Worm (Caenorhabditis elegans): ENCODE results near the gene F35C8.8.

Gene F35C8.8

DNA sequence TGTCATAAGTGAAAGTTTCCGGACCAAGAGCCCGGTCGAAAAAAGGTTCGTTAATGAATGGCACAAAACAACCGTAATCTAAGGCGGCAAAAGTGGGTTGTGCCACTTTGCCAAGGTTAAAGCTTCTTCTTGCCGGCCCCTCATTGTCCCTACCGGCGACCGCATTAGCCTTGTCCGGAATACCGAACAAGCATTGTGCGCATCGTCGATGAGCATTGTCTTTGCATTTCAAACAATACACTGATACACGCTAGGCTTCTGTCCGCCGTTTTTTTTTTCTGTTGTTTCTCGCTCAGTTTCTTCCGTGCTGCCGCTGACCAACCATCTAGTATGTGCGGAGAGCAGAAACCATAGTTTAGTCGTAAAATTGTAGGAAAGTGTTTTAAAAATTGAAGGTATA lies 24.9 kb upstream of the F35C8.8 start, which contains the start of gene C03F11.2:
TSS of gene C03F11.2 (minus strand) at position 101 of the 400 bp plus-strand sequence.
- no peak for TF ChIP-seq ZK546.5 (tag; optimal IDR thresholded peaks at IDR 0.05)
- no peak for TF ChIP-seq elt-2 (tag; optimal IDR thresholded peaks at IDR 0.05)
- no peak for TF ChIP-seq mml-1 (tag; optimal IDR thresholded peaks at IDR 0.05)
- TF ChIP-seq tbx-2 (tag; optimal IDR thresholded peaks at IDR 0.05): no peak
- TF ChIP-seq nhr-76 (tag; optimal IDR thresholded peaks at IDR 0.05): no peak
- TF ChIP-seq ceh-16 (tag; optimal IDR thresholded peaks at IDR 0.05): no peak
- no peak for TF ChIP-seq nhr-237 (tag; optimal IDR thresholded peaks at IDR 0.05)
- TF ChIP-seq hmg-11 (tag; optimal IDR thresholded peaks at IDR 0.05): no peak

DNA sequence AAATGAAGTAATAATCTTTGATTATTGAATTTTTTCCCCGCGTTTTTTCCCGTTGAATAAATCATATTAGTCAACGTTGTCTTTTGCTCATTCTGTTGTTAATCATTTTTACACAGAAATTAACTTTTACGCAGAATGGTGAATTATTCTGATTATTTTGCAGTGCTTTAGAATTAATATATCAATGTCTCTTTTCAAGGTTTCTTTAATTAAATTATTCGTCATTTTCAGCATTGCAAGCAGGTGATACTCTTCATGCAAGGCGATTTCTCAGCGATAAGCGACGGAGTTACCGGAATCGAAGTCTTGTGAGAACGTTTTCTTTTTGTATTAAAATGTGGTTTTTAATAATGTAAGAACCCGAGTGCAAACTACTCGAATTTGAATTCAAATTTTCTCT lies 15.2 kb upstream of the F35C8.8 start:
- TF ChIP-seq ama-1 (optimal IDR thresholded peaks at IDR 0.05) (no peak), R02D3.7 (tag; optimal IDR thresholded peaks at IDR 0.05) (no peak), hmg-11 (tag; optimal IDR thresholded peaks at IDR 0.05) (no peak), ceh-82 (tag; optimal IDR thresholded peaks at IDR 0.05) (no peak)

DNA sequence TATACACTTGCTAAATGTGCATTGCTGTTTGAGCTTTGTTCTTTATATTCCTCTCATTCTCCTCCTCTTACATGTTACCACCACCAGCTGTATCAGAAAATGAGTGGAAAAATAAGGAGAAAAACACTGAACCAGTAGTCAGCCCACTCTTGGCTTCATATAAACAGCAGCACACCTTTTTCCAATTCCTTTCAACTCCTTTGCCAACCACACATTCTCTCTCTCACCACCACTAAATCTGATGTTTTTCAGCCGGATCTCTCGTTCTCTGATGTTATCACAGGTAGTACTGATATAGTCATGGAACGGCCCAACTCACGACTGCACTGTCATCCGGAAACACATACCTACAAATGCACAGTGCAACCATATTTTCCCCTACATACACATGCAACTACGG lies 14.1 kb upstream of the F35C8.8 start, which contains the start of gene kcnl-3:
TSS of gene kcnl-3 (plus strand) at position 301 of the 400 bp plus-strand sequence.
- no peak for TF ChIP-seq R02D3.7 (tag; optimal IDR thresholded peaks at IDR 0.05)
- no peak for TF ChIP-seq ama-1 (optimal IDR thresholded peaks at IDR 0.05)

DNA sequence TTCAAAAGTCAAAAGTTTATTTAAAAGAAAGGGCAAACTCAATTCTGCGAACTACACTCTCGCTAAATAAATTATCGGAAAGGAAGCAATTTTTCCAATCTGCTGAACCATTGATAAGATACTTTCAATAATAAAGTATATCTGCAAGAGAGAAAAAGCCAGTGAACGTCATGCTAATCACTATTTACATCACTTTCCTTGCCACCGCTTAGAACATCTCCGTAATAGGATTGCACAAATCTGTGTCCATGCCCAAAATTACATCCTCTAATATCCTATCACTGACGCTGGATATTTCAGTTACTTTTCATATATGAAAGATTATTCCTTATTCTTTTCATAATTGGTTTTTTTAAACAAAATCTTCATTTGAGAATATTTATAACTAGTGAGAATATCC lies 10.3 kb upstream of the F35C8.8 start:
- TF ChIP-seq mml-1 (tag; optimal IDR thresholded peaks at IDR 0.05) (no peak), ceh-82 (tag; optimal IDR thresholded peaks at IDR 0.05) (no peak), elt-1 (tag; optimal IDR thresholded peaks at IDR 0.05) (no peak), nhr-43 (tag; optimal IDR thresholded peaks at IDR 0.05; ENCODE audit: poor library complexity, severe bottlenecking) (no peak), nhr-11 (tag; optimal IDR thresholded peaks at IDR 0.05) (no peak), zag-1 (tag; optimal IDR thresholded peaks at IDR 0.05) (no peak), pha-4 (tag; optimal IDR thresholded peaks at IDR 0.05) (no peak), ceh-9 (tag; optimal IDR thresholded peaks at IDR 0.05) (no peak), tbx-2 (tag; optimal IDR thresholded peaks at IDR 0.05) (no peak), lsy-12 (tag; optimal IDR thresholded peaks at IDR 0.05) (no peak), sea-2 (GFP tag; optimal IDR thresholded peaks at IDR 0.05) (no peak), egl-5 (tag; optimal IDR thresholded peaks at IDR 0.05) (no peak), nhr-23 (tag; optimal IDR thresholded peaks at IDR 0.05) (no peak), nhr-25 (tag; optimal IDR thresholded peaks at IDR 0.05) (no peak), ZK546.5 (tag; optimal IDR thresholded peaks at IDR 0.05) (no peak), fos-1 (tag; optimal IDR thresholded peaks at IDR 0.05) (no peak), ztf-11 (tag; optimal IDR thresholded peaks at IDR 0.05) (no peak), eor-1 (tag; optimal IDR thresholded peaks at IDR 0.05) (no peak), aly-2 (tag; optimal IDR thresholded peaks at IDR 0.05) (no peak)

DNA sequence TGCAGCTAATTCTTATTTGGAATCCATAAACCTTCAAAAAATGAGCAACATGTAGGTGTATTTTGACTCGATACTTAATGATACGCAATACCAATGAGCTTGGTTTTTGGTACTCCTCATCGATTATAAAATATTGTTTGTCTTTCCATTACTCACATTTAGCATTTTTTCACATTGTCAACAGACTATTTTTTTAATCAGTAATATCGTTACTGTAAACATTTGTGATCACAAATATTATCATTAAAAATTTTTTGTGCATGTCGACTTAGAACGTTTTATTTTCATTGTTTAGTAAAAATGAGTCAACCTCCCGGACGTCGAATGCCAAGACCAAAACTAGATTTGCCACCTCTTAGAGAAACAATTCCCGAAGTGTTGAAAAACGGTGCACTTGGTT lies 4.9 kb upstream of the F35C8.8 start, which contains the start of gene sek-5:
TSS of gene sek-5 (plus strand) at position 301 of the 400 bp plus-strand sequence.
- TF ChIP-seq pha-4 (tag; optimal IDR thresholded peaks at IDR 0.05): peak; percentile 39
- no peak for TF ChIP-seq skn-1 (tag; optimal IDR thresholded peaks at IDR 0.05)

DNA sequence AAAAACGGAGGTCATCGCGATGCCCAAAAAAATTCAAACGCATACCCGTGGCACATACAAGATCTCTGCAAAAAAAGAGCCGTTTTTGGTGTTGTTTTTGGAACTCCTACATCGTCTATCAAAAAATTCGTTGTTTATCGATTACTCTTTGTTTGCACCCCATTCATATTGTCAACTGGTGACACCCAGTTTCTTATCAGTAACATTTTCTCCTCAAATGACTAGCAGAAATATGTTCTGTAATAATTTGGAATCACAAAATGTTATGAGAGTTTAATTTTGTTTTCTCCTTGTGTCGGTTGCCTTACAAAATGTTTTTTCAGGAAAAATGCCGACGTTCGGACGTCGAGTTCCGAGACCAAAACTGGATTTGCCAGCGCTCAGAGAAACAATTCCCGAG lies 2.3 kb upstream of the F35C8.8 start, which contains the start of gene sek-4:
TSS of gene sek-4 (plus strand) at position 318 of the 400 bp plus-strand sequence.
- no peak for TF ChIP-seq nfya-1 (tag; optimal IDR thresholded peaks at IDR 0.05; ENCODE audit: insufficient read depth)
- no peak for TF ChIP-seq nhr-237 (tag; optimal IDR thresholded peaks at IDR 0.05)
- TF ChIP-seq pqm-1 (tag; optimal IDR thresholded peaks at IDR 0.05): peak; percentile 25
- TF ChIP-seq snpc-4 (tag; optimal IDR thresholded peaks at IDR 0.05): no peak
- TF ChIP-seq eor-1 (tag; optimal IDR thresholded peaks at IDR 0.05): no peak
- TF ChIP-seq pha-4 (tag; optimal IDR thresholded peaks at IDR 0.05): peak; percentile 50
- peak; percentile 58 for TF ChIP-seq elt-2 (tag; optimal IDR thresholded peaks at IDR 0.05)

DNA sequence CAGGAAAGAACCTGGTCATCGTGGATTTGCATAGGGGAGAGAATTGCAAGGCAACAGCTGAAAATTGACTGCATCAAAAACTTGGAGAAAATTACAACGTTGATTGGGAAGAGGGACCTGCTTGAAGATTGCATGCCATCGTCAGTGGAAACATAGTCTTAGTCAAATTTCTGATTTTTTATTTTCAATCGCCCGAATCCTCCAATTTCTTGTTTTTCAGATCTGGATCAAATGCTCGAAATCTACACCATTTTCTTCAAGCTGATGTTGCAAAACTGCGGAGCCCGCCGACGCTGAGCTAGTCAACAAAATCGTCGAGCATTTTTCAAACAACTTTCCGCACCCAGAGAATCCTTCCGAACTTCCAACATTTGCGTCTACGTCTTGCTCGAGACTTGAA lies 1.2 kb upstream of the F35C8.8 start:
- TF ChIP-seq pqm-1 (tag; optimal IDR thresholded peaks at IDR 0.05): no peak
- no peak for TF ChIP-seq nhr-28 (tag; optimal IDR thresholded peaks at IDR 0.05)
- no peak for TF ChIP-seq nhr-12 (tag; optimal IDR thresholded peaks at IDR 0.05)
- TF ChIP-seq elt-2 (tag; optimal IDR thresholded peaks at IDR 0.05): no peak
- TF ChIP-seq tbx-2 (tag; optimal IDR thresholded peaks at IDR 0.05): no peak
- no peak for TF ChIP-seq elt-1 (tag; optimal IDR thresholded peaks at IDR 0.05)
- no peak for TF ChIP-seq ztf-11 (tag; optimal IDR thresholded peaks at IDR 0.05)
- TF ChIP-seq skn-1 (tag; optimal IDR thresholded peaks at IDR 0.05): no peak
- TF ChIP-seq nhr-76 (tag; optimal IDR thresholded peaks at IDR 0.05): no peak
- no peak for TF ChIP-seq fkh-10 (GFP tag; optimal IDR thresholded peaks at IDR 0.05)
